Worm (Caenorhabditis elegans): ENCODE measurements around the gene erd-2.1.

- TF ChIP-seq lin-13 (tag; optimal IDR thresholded peaks at IDR 0.05) (no peak), snpc-4 (tag; optimal IDR thresholded peaks at IDR 0.05) (no peak), nhr-237 (tag; optimal IDR thresholded peaks at IDR 0.05) (no peak), M03D4.4 (tag; optimal IDR thresholded peaks at IDR 0.05) (no peak), mep-1 (tag; optimal IDR thresholded peaks at IDR 0.05) (no peak), ztf-11 (tag; optimal IDR thresholded peaks at IDR 0.05) (no peak), nhr-12 (tag; optimal IDR thresholded peaks at IDR 0.05) (no peak), elt-1 (tag; optimal IDR thresholded peaks at IDR 0.05; ENCODE audit: borderline replicate concordance, insufficient read depth) (no peak), sptf-1 (tag; optimal IDR thresholded peaks at IDR 0.05) (no peak), unc-62 (GFP tag; optimal IDR thresholded peaks at IDR 0.05) (no peak), tbx-8 (GFP tag; optimal IDR thresholded peaks at IDR 0.05) (no peak), unc-39 (tag; optimal IDR thresholded peaks at IDR 0.05) (no peak), ceh-83 (GFP tag; optimal IDR thresholded peaks at IDR 0.05) (no peak), nhr-28 (tag; optimal IDR thresholded peaks at IDR 0.05) (no peak)
Observed at ce11 chrX:10182613-10183012, 24.0 kb upstream of the erd-2.1 start.

Data from whole organism, mixed stage, embryonic.